Worm (Caenorhabditis elegans) whole organism, L1 larva: ENCODE measurements around the gene elo-1.

Experiments
- alr-1 ChIP-seq: fragments of 200-800 bp; sonication (Bioruptor generic); optimal IDR thresholded peaks from 2 replicates; lab custom pipeline; 2018; ENCODE audit warnings: borderline replicate concordance, mild to moderate bottlenecking, missing genetic modification characterization, missing compliant biosample characterization
- blmp-1 ChIP-seq: fragments of 150-350 bp; optimal IDR thresholded peaks from 2 replicates; lab custom pipeline; 2014; ENCODE audit warnings: missing biosample characterization, missing genetic modification characterization
- hlh-17 ChIP-seq: fragments of 200-800 bp; sonication (Bioruptor generic); optimal IDR thresholded peaks from 2 replicates; lab custom pipeline; 2018; ENCODE audit warnings: missing genetic modification characterization, mild to moderate bottlenecking, missing compliant biosample characterization, moderate library complexity, borderline replicate concordance
- lsy-2 ChIP-seq, 2 experiments: fragments of 150-350 bp; optimal IDR thresholded peaks; 2 replicates each; lab custom pipeline; 2014; ENCODE audit warnings: missing biosample characterization in 2 of 2, missing genetic modification characterization in 2 of 2
- mab-9 ChIP-seq: fragments of 200-800 bp; sonication (Bioruptor generic); IDR thresholded peaks from 2 replicates; pipeline ENCODE4 v1.3.6; 2022; ENCODE audit warnings: missing genetic modification reagents, missing genetic modification characterization, missing compliant biosample characterization
- nhr-12 ChIP-seq: sonication (generic microtip); optimal IDR thresholded peaks from 2 replicates; lab custom pipeline; 2017; ENCODE audit warnings: missing biosample characterization, missing genetic modification characterization
- nhr-28 ChIP-seq: fragments of 150-350 bp; optimal IDR thresholded peaks from 2 replicates; lab custom pipeline; 2014; ENCODE audit warnings: missing biosample characterization, missing genetic modification characterization
- pax-3 ChIP-seq: fragments of 200-800 bp; sonication (Bioruptor generic); optimal IDR thresholded peaks from 2 replicates; lab custom pipeline; 2018; ENCODE audit warnings: mild to moderate bottlenecking, missing genetic modification characterization, moderate library complexity, missing compliant biosample characterization
- sptf-1 ChIP-seq: fragments of 150-350 bp; optimal IDR thresholded peaks from 2 replicates; lab custom pipeline; 2014; ENCODE audit warnings: missing biosample characterization, missing genetic modification characterization
- unc-62 ChIP-seq: fragments of 150-350 bp; optimal IDR thresholded peaks from 2 replicates; lab custom pipeline; 2014; ENCODE audit warnings: missing biosample characterization, missing genetic modification reagents, missing genetic modification characterization

elo-1 gene

DNA sequence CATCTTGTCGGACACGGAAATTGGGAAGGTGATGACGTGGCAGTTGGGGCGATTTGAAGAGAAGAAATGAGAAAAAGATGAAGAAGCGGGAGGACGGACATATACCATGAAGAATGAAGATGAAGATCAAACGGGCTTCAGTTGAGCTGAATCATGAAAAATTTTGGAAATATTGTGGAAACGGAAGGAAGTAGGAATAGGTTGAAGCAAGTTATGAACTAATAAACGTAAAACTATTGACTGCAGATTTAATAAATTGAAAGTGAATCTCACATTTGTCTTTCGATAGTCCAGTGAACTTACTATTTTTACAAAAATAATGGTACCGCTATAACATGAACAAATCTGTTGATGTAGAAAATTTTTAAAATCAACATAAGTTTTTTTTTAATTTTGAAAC is 40.3 kb downstream of the elo-1 start, which contains the start of gene lron-14:
lron-14 (minus strand) TSS at position 101 of the 400 bp plus-strand sequence.
- TF ChIP-seq nhr-12 (tag; lab: Kevin White, UChicago) (no peak), nhr-28 (tag; lab: Kevin White, UChicago) (no peak), lsy-2 (tag; optimal IDR thresholded peaks at IDR 0.05; lab: Kevin White, UChicago) (no peak), sptf-1 (no peak), blmp-1 (tag; lab: Kevin White, UChicago) (no peak), unc-62 (GFP tag; lab: Kevin White, UChicago) (no peak), mab-9 (GFP tag; lab: Robert Waterston, UW) (no peak), pax-3 (tag; lab: Kevin White, UChicago) (no peak), hlh-17 (no peak), alr-1 (tag; lab: Kevin White, UChicago) (no peak)
